Fruit fly (Drosophila melanogaster): ENCODE measurements around the gene CG7730.

CG7730 gene

dm6 chr3L:17027310-17027709 lies at the start of gene CG7730:
TSS of gene CG7730 (plus strand) at chr3L:17027515.
- TF ChIP-seq fd96Ca (GFP tag; IDR thresholded peaks at IDR 0.05) (no peak), EcR (GFP tag; optimal IDR thresholded peaks at IDR 0.05) (no peak), CG9948 (tag; optimal IDR thresholded peaks at IDR 0.05) (no peak), Snoo (tag; optimal IDR thresholded peaks at IDR 0.05) (no peak), D1 (tag; optimal IDR thresholded peaks at IDR 0.05) (no peak), Pif1B (GFP tag; optimal IDR thresholded peaks at IDR 0.05) (no peak), Ets98B (GFP tag; IDR thresholded peaks at IDR 0.05) (no peak), CG32121 (GFP tag; IDR thresholded peaks at IDR 0.05) (no peak), CG13204 (GFP tag; optimal IDR thresholded peaks at IDR 0.05) (no peak), CG4496 (GFP tag; IDR thresholded peaks at IDR 0.05) (no peak), CG17806 (tag; optimal IDR thresholded peaks at IDR 0.05) (no peak)

DNA sequence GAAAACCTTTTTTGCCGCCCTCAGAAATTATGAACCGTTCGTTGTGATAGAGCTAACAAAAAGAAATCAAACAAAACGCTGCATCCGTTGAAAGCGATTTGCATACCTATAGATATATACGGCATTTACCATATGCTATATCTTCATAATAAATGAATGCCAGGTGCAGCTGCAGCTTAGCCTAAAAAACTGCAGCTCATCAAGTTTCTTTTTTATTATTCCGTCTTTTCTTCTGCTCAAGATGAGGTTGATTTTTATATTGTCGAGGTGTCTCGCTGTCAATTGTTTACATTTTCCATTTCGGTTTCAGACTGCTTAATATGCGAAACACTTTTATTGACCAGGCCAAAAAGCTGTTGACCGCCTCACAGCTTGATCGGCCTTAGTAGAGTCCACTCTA lies 48.9 kb upstream of the CG7730 start:
- TF ChIP-seq CG10348 (GFP tag; IDR thresholded peaks at IDR 0.05) (no peak), CG8159 (tag; optimal IDR thresholded peaks at IDR 0.05) (no peak), CG4496 (GFP tag; IDR thresholded peaks at IDR 0.05) (no peak), fd96Ca (GFP tag; IDR thresholded peaks at IDR 0.05) (no peak), Pif1B (GFP tag; optimal IDR thresholded peaks at IDR 0.05) (no peak)

DNA sequence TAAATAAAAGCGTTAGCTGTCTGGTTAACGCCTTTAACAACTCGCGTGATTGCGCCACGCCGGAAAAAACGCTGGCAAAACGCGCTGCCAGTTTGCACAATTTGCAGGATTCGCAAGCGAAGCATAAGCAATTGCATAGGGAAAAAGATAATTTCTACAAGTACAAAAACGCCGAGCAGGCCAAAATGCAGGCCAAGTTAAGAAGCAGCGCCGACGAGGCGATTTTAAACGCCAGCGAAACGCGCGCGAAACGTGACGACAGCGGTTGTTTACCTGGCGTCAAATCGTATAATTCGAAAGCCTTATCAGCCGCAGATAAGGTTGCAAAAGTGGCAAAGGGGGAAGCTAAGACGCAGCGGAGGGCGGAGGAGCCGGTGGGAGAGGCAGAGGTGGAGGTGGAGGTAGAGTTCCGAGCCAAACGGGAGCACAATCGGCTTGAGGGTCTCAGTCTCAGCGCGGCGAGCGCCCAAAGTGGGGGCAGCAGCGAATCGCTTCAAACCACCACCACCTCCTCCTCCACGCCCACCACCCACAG lies 46.1 kb upstream of the CG7730 start:
- 0 out of 3 replicates have a peak, but pooled peaks have one; percentile 9 for TF ChIP-seq CG4496 (GFP tag; IDR thresholded peaks at IDR 0.05)
- TF ChIP-seq Ets98B (GFP tag; IDR thresholded peaks at IDR 0.05), result no peak
- peak; percentile 27 for TF ChIP-seq EcR (GFP tag; optimal IDR thresholded peaks at IDR 0.05)

DNA sequence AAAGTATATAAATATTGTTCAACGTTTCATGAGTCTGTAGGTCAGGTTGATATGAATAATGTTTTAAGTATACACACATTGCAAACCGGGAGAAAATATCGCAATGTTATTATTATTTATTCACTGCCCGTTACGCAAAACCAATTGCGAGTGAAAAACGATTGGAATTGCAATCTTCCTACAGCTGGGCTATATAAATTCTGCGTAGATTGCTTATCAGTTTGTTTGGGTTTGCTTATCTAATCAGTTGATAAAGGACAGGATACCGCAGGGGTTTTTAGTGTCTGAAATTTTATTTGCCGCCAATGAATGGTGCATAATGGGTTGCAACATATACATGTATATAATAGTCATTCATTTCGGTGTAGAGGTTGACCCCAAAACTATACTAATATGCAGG lies 43.3 kb upstream of the CG7730 start:
- no peak for TF ChIP-seq CG14655 (GFP tag; optimal IDR thresholded peaks at IDR 0.05)
- no peak for TF ChIP-seq CG13204 (GFP tag; optimal IDR thresholded peaks at IDR 0.05)
- no peak for TF ChIP-seq CG10348 (GFP tag; IDR thresholded peaks at IDR 0.05)
- TF ChIP-seq fd96Ca (GFP tag; IDR thresholded peaks at IDR 0.05), result no peak
- no peak for TF ChIP-seq CG4496 (GFP tag; IDR thresholded peaks at IDR 0.05)
- TF ChIP-seq CG34367 (tag; optimal IDR thresholded peaks at IDR 0.05), result no peak
- no peak for TF ChIP-seq CG9948 (tag; optimal IDR thresholded peaks at IDR 0.05)
- TF ChIP-seq CG15710 (tag; optimal IDR thresholded peaks at IDR 0.05), result no peak
- no peak for TF ChIP-seq CG8301 (tag; optimal IDR thresholded peaks at IDR 0.05)
- no peak for TF ChIP-seq Ets98B (GFP tag; IDR thresholded peaks at IDR 0.05)
- no peak for TF ChIP-seq rn (GFP tag; IDR thresholded peaks at IDR 0.05)

DNA sequence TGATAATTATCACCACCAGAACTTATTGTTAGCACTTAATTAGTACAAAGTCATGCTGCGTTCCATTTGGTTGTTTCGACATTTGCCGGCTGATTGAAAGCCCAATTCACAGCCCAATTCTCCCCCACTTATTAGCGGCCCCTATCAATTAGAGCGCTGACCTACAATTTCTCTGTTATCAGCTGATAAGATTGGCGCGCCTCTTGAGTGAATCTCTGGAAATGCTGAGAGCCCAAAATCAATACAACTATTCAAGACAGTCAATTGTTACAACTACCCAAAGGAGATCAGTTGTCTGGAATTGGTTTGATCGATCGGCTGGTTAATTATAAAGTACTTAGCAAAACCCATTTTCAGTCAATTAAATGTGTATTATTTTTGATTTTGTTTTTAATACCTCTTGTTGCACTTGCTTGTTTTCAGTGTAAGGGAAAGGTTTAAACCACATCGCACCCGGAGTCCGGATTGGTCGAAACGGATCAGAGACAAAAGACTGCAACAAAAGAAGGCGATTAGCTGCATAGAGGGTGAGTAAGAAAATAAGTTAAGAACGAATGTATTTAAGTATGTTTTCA lies 42.4 kb upstream of the CG7730 start:
- TF ChIP-seq CG12605 (GFP tag; IDR thresholded peaks at IDR 0.05), result no peak
- no peak for TF ChIP-seq Snoo (tag; optimal IDR thresholded peaks at IDR 0.05)
- no peak for TF ChIP-seq rn (GFP tag; IDR thresholded peaks at IDR 0.05)
- no peak for TF ChIP-seq CG8301 (tag; optimal IDR thresholded peaks at IDR 0.05)
- no peak for TF ChIP-seq fd96Ca (GFP tag; IDR thresholded peaks at IDR 0.05)
- no peak for TF ChIP-seq CG13204 (GFP tag; optimal IDR thresholded peaks at IDR 0.05)

- TF ChIP-seq CG14655 (GFP tag; optimal IDR thresholded peaks at IDR 0.05), result no peak
- TF ChIP-seq EcR (GFP tag; optimal IDR thresholded peaks at IDR 0.05), result no peak
- TF ChIP-seq CG8159 (tag; optimal IDR thresholded peaks at IDR 0.05), result no peak
- TF ChIP-seq CG10348 (GFP tag; IDR thresholded peaks at IDR 0.05), result no peak
- TF ChIP-seq Ets98B (GFP tag; IDR thresholded peaks at IDR 0.05), result no peak; the same call in 1 of the 2 replicates
- TF ChIP-seq CG9948 (tag; optimal IDR thresholded peaks at IDR 0.05), result no peak
- no peak for TF ChIP-seq CG15710 (tag; optimal IDR thresholded peaks at IDR 0.05)
- no peak for TF ChIP-seq Pif1A (GFP tag; optimal IDR thresholded peaks at IDR 0.05)
- TF ChIP-seq Snoo (tag; optimal IDR thresholded peaks at IDR 0.05), result no peak
- TF ChIP-seq CG8301 (tag; optimal IDR thresholded peaks at IDR 0.05), result no peak
- no peak for TF ChIP-seq CG13204 (GFP tag; optimal IDR thresholded peaks at IDR 0.05)
These were observed 41.7 kb upstream of the CG7730 start for dm6 chr3L:16985578-16985977.

- TF ChIP-seq fd96Ca (GFP tag; IDR thresholded peaks at IDR 0.05), result peak; percentile 78
- peak; percentile 63 for TF ChIP-seq EcR (GFP tag; optimal IDR thresholded peaks at IDR 0.05)
- TF ChIP-seq CG17806 (tag; optimal IDR thresholded peaks at IDR 0.05), result peak; percentile 59
- peak; percentile 78 for TF ChIP-seq CG4496 (GFP tag; IDR thresholded peaks at IDR 0.05)
- TF ChIP-seq CG34367 (tag; optimal IDR thresholded peaks at IDR 0.05), result peak; percentile 60
- peak; percentile 82 for TF ChIP-seq CG8159 (tag; optimal IDR thresholded peaks at IDR 0.05)
- peak; percentile 73 for TF ChIP-seq Snoo (tag; optimal IDR thresholded peaks at IDR 0.05)
- peak; percentile 57; the same call in 1 of the 2 replicates for TF ChIP-seq rn (GFP tag; IDR thresholded peaks at IDR 0.05)
- TF ChIP-seq CG32121 (GFP tag; IDR thresholded peaks at IDR 0.05), result peak; percentile 72
- peak; percentile 63 for TF ChIP-seq CG13204 (GFP tag; optimal IDR thresholded peaks at IDR 0.05)
- peak; percentile 71 for TF ChIP-seq CG9948 (tag; optimal IDR thresholded peaks at IDR 0.05)
- TF ChIP-seq CG12605 (GFP tag; IDR thresholded peaks at IDR 0.05), result no peak
- peak; percentile 78 for TF ChIP-seq CG8301 (tag; optimal IDR thresholded peaks at IDR 0.05)
- no peak for TF ChIP-seq CG10348 (GFP tag; IDR thresholded peaks at IDR 0.05)
- TF ChIP-seq D1 (tag; optimal IDR thresholded peaks at IDR 0.05), result peak; percentile 48
- TF ChIP-seq Pif1A (GFP tag; optimal IDR thresholded peaks at IDR 0.05), result peak; percentile 64
- peak; percentile 82 for TF ChIP-seq Ets98B (GFP tag; IDR thresholded peaks at IDR 0.05)
- peak; percentile 70 for TF ChIP-seq Pif1B (GFP tag; optimal IDR thresholded peaks at IDR 0.05)
- peak; percentile 89 for TF ChIP-seq CG14655 (GFP tag; optimal IDR thresholded peaks at IDR 0.05)
- TF ChIP-seq gl (tag; optimal IDR thresholded peaks at IDR 0.05), result peak; percentile 38
- TF ChIP-seq CG15710 (tag; optimal IDR thresholded peaks at IDR 0.05), result peak; percentile 77
These were observed 41.0 kb upstream of the CG7730 start for dm6 chr3L:16986062-16987013.
